Fruit fly (Drosophila melanogaster): ENCODE results near the gene Clic.

dm6 chrX:13821039-13821774, 900 bp downstream of the Clic start:
- no peak for TF ChIP-seq insv (optimal IDR thresholded peaks at IDR 0.05)
- no peak for TF ChIP-seq psq (optimal IDR thresholded peaks at IDR 0.05)
- TF ChIP-seq h (optimal IDR thresholded peaks at IDR 0.05), result no peak
- no peak for TF ChIP-seq Myc (optimal IDR thresholded peaks at IDR 0.05)
